Fruit fly (Drosophila melanogaster) whole organism: ENCODE results near the gene Ir87a.

Experiments used
- Dll ChIP-seq: fragments of >200 bp; optimal IDR thresholded peaks from 2 replicates; lab custom pipeline; 2017
- EcR ChIP-seq, 2 experiments: fragments of >200 bp; optimal IDR thresholded peaks; 2 replicates each; lab custom pipeline; 2017; ENCODE audit warnings: missing biosample characterization in 2 of 2, missing genetic modification characterization in 2 of 2, missing genetic modification reagents in 2 of 2
- psq ChIP-seq: fragments of >200 bp; optimal IDR thresholded peaks from 2 replicates; lab custom pipeline; 2017
- usp ChIP-seq: fragments of >200 bp; optimal IDR thresholded peaks from 2 replicates; lab custom pipeline; 2017; ENCODE audit warnings: missing biosample characterization, missing genetic modification characterization, mixed read lengths

dm6 chr3R:13434325-13435168 is 14.5 kb downstream of the Ir87a start, which contains the start of gene yrt:
- TF ChIP-seq psq (lab: Kevin White, UChicago) (no peak), usp (GFP tag; lab: Kevin White, UChicago) (no peak), Dll (lab: Kevin White, UChicago) (no peak), EcR (GFP tag; optimal IDR thresholded peaks at IDR 0.05; lab: Kevin White, UChicago) (no peak)
